Worm (Caenorhabditis elegans) whole organism, late embryonic: ENCODE data around the gene B0416.5.

Experiments used
- ahr-1 ChIP-seq: sonication (generic microtip); optimal IDR thresholded peaks from 2 replicates; lab custom pipeline; 2016; ENCODE audit warnings: missing genetic modification characterization, missing compliant biosample characterization
- ceh-14 ChIP-seq: sonication (generic microtip); optimal IDR thresholded peaks from 2 replicates; lab custom pipeline; 2016; ENCODE audit warnings: missing genotype, missing genetic modification characterization, missing compliant biosample characterization
- ceh-31 ChIP-seq: sonication (generic microtip); optimal IDR thresholded peaks from 2 replicates; lab custom pipeline; 2016; ENCODE audit warnings: missing genetic modification characterization, missing compliant biosample characterization
- dve-1 ChIP-seq: sonication (generic microtip); optimal IDR thresholded peaks from 2 replicates; lab custom pipeline; 2017; ENCODE audit warnings: antibody characterized with exemption, mild to moderate bottlenecking, missing genetic modification characterization, missing compliant biosample characterization
- fkh-10 ChIP-seq: fragments of 150-350 bp; optimal IDR thresholded peaks from 2 replicates; lab custom pipeline; 2014; ENCODE audit warnings: missing biosample characterization, missing genetic modification reagents, missing genetic modification characterization
- nhr-11 ChIP-seq: fragments of 150-350 bp; optimal IDR thresholded peaks from 2 replicates; lab custom pipeline; 2014; ENCODE audit warnings: missing biosample characterization, missing genetic modification characterization
- pqm-1 ChIP-seq: sonication (generic microtip); optimal IDR thresholded peaks from 2 replicates; lab custom pipeline; 2016; ENCODE audit warnings: missing genetic modification characterization, missing compliant biosample characterization
- zip-5 ChIP-seq: sonication (generic microtip); optimal IDR thresholded peaks from 2 replicates; lab custom pipeline; 2016; ENCODE audit warnings: missing genetic modification characterization, missing compliant biosample characterization

ce11 chrX:9296591-9296990, 25.9 kb upstream of the B0416.5 start, which contains the start of gene gly-13:
- TF ChIP-seq fkh-10 (GFP tag; lab: Kevin White, UChicago) (no peak), dve-1 (tag; lab: Kevin White, UChicago) (peak; percentile 2), ceh-31 (peak; percentile 57), pqm-1 (no peak), nhr-11 (tag; lab: Kevin White, UChicago) (no peak), ahr-1 (tag; lab: Kevin White, UChicago) (peak; percentile 9), ceh-14 (tag; lab: Kevin White, UChicago) (peak; percentile 63), zip-5 (tag; lab: Kevin White, UChicago) (peak; percentile 61)
